Fruit fly (Drosophila melanogaster) whole organism, wandering third instar larva: ENCODE measurements around the gene CG42819.

Source experiments
- Abd-B ChIP-seq: fragments of >200 bp; optimal IDR thresholded peaks from 2 replicates; lab custom pipeline; 2017; ENCODE audit warnings: missing biosample characterization, missing genetic modification characterization
- CG32264 ChIP-seq: fragments of 200-800 bp; sonication (Bioruptor generic); optimal IDR thresholded peaks from 2 replicates; lab custom pipeline; 2016; ENCODE audit warnings: missing biosample characterization, missing genetic modification characterization
- CG9705 ChIP-seq: fragments of 200-800 bp; sonication (Bioruptor generic); optimal IDR thresholded peaks from 2 replicates; lab custom pipeline; 2018; ENCODE audit warnings: missing biosample characterization, mild to moderate bottlenecking, missing genetic modification characterization
- CrebA ChIP-seq: fragments of 200-800 bp; sonication (Bioruptor generic); optimal IDR thresholded peaks from 2 replicates; lab custom pipeline; 2016; ENCODE audit warnings: missing biosample characterization, mild to moderate bottlenecking, missing genetic modification characterization, borderline replicate concordance
- Dfd ChIP-seq: fragments of >200 bp; optimal IDR thresholded peaks from 2 replicates; lab custom pipeline; 2017; ENCODE audit warnings: missing biosample characterization, missing genetic modification characterization
- Dif ChIP-seq: fragments of 200-275, 200-300 bp; sonication (Bioruptor generic); optimal IDR thresholded peaks from 2 replicates; lab custom pipeline; 2018; ENCODE audit warnings: missing biosample characterization, missing genetic modification characterization; ENCODE audit not compliant: partially characterized antibody
- GATAd ChIP-seq: sonication (Bioruptor generic); optimal IDR thresholded peaks from 2 replicates; lab custom pipeline; 2016; ENCODE audit warnings: missing biosample characterization, missing genetic modification characterization
- HLH106 ChIP-seq: fragments of 200-800 bp; optimal IDR thresholded peaks from 3 replicates; lab custom pipeline; 2019; ENCODE audit warnings: missing biosample characterization, mild to moderate bottlenecking, missing genetic modification characterization, moderate library complexity
- Hnf4 ChIP-seq: fragments of 200-800 bp; sonication (Bioruptor generic); optimal IDR thresholded peaks from 2 replicates; lab custom pipeline; 2016; ENCODE audit warnings: missing biosample characterization, mild to moderate bottlenecking, missing genetic modification characterization
- Hr78 ChIP-seq: fragments of >200 bp; optimal IDR thresholded peaks from 2 replicates; lab custom pipeline; 2017; ENCODE audit warnings: missing biosample characterization, missing genetic modification characterization
- Hr83 ChIP-seq: fragments of 200-300 bp; sonication (Bioruptor generic); optimal IDR thresholded peaks from 2 replicates; lab custom pipeline; 2016; ENCODE audit warnings: missing biosample characterization, mild to moderate bottlenecking, missing genetic modification characterization, moderate library complexity; ENCODE audit not compliant: poor library complexity, severe bottlenecking
- Mio ChIP-seq: sonication (Bioruptor generic); optimal IDR thresholded peaks from 2 replicates; lab custom pipeline; 2016; ENCODE audit warnings: missing biosample characterization, missing genetic modification characterization
- Myc ChIP-seq: fragments of >200 bp; optimal IDR thresholded peaks from 2 replicates; lab custom pipeline; 2017
- N ChIP-seq: fragments of >200 bp; optimal IDR thresholded peaks from 2 replicates; lab custom pipeline; 2018; ENCODE audit warnings: missing biosample characterization, missing external identifiers, missing genetic modification characterization
- OdsH ChIP-seq: fragments of 200-800 bp; sonication (Bioruptor generic); optimal IDR thresholded peaks from 2 replicates; lab custom pipeline; 2016; ENCODE audit warnings: missing biosample characterization, mild to moderate bottlenecking, missing genetic modification characterization
- Rel ChIP-seq, 2 experiments: fragments of 200-800 bp; sonication (Bioruptor generic) in 1 of 2; optimal IDR thresholded peaks; 2 replicates in 1 of 2; 3 replicates in 1 of 2; lab custom pipeline; 2016 to 2019; ENCODE audit warnings: mild to moderate bottlenecking in 2 of 2, missing biosample characterization in 2 of 2, missing genetic modification characterization in 2 of 2, moderate library complexity in 1 of 2
- Sp1 ChIP-seq: fragments of 200-800 bp; sonication (Bioruptor generic); optimal IDR thresholded peaks from 3 replicates; lab custom pipeline; 2019; ENCODE audit warnings: missing biosample characterization, mild to moderate bottlenecking, missing genetic modification characterization, moderate library complexity
- Vsx2 ChIP-seq: fragments of 200-300, 225-300 bp; sonication (Bioruptor generic); optimal IDR thresholded peaks from 2 replicates; lab custom pipeline; 2018; ENCODE audit warnings: missing biosample characterization, missing genetic modification characterization; ENCODE audit not compliant: partially characterized antibody
- br ChIP-seq: fragments of 200-800 bp; sonication (Bioruptor generic); optimal IDR thresholded peaks from 2 replicates; lab custom pipeline; 2016; ENCODE audit warnings: missing biosample characterization, missing genetic modification characterization
- dl ChIP-seq, 2 experiments: fragments of 175-275, 200-275 bp in 1 of 2; fragments of 200-275 bp in 1 of 2; sonication (Bioruptor generic); optimal IDR thresholded peaks; lab custom pipeline; 2018; ENCODE audit warnings: mild to moderate bottlenecking in 2 of 2, missing biosample characterization in 2 of 2, missing genetic modification characterization in 2 of 2, moderate library complexity in 2 of 2; ENCODE audit not compliant: partially characterized antibody in 2 of 2, insufficient read depth in 1 of 2
- dsf ChIP-seq: sonication (Bioruptor generic); optimal IDR thresholded peaks from 2 replicates; lab custom pipeline; 2016; ENCODE audit warnings: missing biosample characterization, missing genetic modification characterization, borderline replicate concordance
- ey ChIP-seq: fragments of 200-800 bp; sonication (Bioruptor generic); optimal IDR thresholded peaks from 2 replicates; lab custom pipeline; 2016; ENCODE audit warnings: missing biosample characterization, missing genetic modification characterization
- foxo ChIP-seq, 2 experiments: fragments of 200-800 bp; sonication (Bioruptor generic); optimal IDR thresholded peaks; 2 replicates in 1 of 2; 3 replicates in 1 of 2; lab custom pipeline; 2016 to 2017; ENCODE audit warnings: missing biosample characterization in 2 of 2, missing genetic modification characterization in 2 of 2
- fru ChIP-seq: fragments of 200-800 bp; sonication (Bioruptor generic); optimal IDR thresholded peaks from 3 replicates; lab custom pipeline; 2016; ENCODE audit warnings: missing biosample characterization, mild to moderate bottlenecking, missing genetic modification characterization
- h ChIP-seq: fragments of 200-800 bp; sonication (Bioruptor generic); optimal IDR thresholded peaks from 3 replicates; lab custom pipeline; 2016; ENCODE audit warnings: missing biosample characterization, mild to moderate bottlenecking, missing genetic modification characterization
- jim ChIP-seq: fragments of 175-275, 200-325 bp; sonication (Bioruptor generic); optimal IDR thresholded peaks from 2 replicates; lab custom pipeline; 2016; ENCODE audit warnings: missing biosample characterization, mild to moderate bottlenecking, missing genetic modification characterization
- lola ChIP-seq: fragments of >200 bp; optimal IDR thresholded peaks from 2 replicates; lab custom pipeline; 2017; ENCODE audit warnings: missing biosample characterization, missing genetic modification characterization
- pan ChIP-seq: fragments of >200 bp; optimal IDR thresholded peaks from 2 replicates; lab custom pipeline; 2017
- psq ChIP-seq: fragments of 200-800 bp; sonication (Bioruptor generic); optimal IDR thresholded peaks from 3 replicates; lab custom pipeline; 2017; ENCODE audit warnings: missing biosample characterization, mild to moderate bottlenecking, missing genetic modification characterization, moderate library complexity
- rgr ChIP-seq: fragments of 200-800 bp; sonication (Bioruptor generic); optimal IDR thresholded peaks from 3 replicates; lab custom pipeline; 2016; ENCODE audit warnings: missing biosample characterization, mild to moderate bottlenecking, missing genetic modification characterization
- sage ChIP-seq: fragments of 200-800 bp; sonication (Bioruptor generic); optimal IDR thresholded peaks from 2 replicates; lab custom pipeline; 2016; ENCODE audit warnings: missing biosample characterization, mild to moderate bottlenecking, missing genetic modification characterization
- tai ChIP-seq: sonication (Bioruptor generic); optimal IDR thresholded peaks from 2 replicates; lab custom pipeline; 2016; ENCODE audit warnings: missing biosample characterization, missing genetic modification characterization
- usp ChIP-seq: fragments of >200 bp; optimal IDR thresholded peaks from 2 replicates; lab custom pipeline; 2017; ENCODE audit warnings: missing biosample characterization, missing genetic modification characterization
- woc ChIP-seq: sonication (Bioruptor generic); optimal IDR thresholded peaks from 2 replicates; lab custom pipeline; 2016; ENCODE audit warnings: missing biosample characterization, mild to moderate bottlenecking, missing genetic modification characterization

The CG42819 gene

dm6 chr2L:8389231-8389630 is at the start of gene CG42819:
Gene CG42819 (minus strand): TSS chr2L:8389331.
- TF ChIP-seq OdsH (GFP tag; lab: Kevin White, UChicago) (no peak), Mio (GFP tag; lab: Kevin White, UChicago) (no peak), usp (GFP tag; lab: Kevin White, UChicago) (no peak), Abd-B (no peak), Rel (GFP tag; optimal IDR thresholded peaks at IDR 0.05; lab: Kevin White, UChicago) (no peak), Rel (tag; optimal IDR thresholded peaks at IDR 0.05; lab: Kevin White, UChicago) (no peak), dsf (GFP tag; lab: Kevin White, UChicago) (no peak), pan (lab: Kevin White, UChicago) (no peak), GATAd (no peak), ey (no peak), Sp1 (GFP tag; lab: Kevin White, UChicago) (no peak), sage (no peak), rgr (GFP tag; lab: Kevin White, UChicago) (no peak)

dm6 chr2L:8438052-8438451 is 48.9 kb upstream of the CG42819 start, which contains the start of gene mus201:
Gene mus201 (plus strand): TSS chr2L:8438169.
- TF ChIP-seq CG9705 (GFP tag; lab: Kevin White, UChicago) = peak; percentile 0
- no peak for TF ChIP-seq Dif
- TF ChIP-seq, all 38 proteins: peak for 1

- TF ChIP-seq Dif (no peak), tai (GFP tag; lab: Kevin White, UChicago) (no peak), Sp1 (GFP tag; lab: Kevin White, UChicago) (no peak), psq (GFP tag; lab: Kevin White, UChicago) (peak; percentile 41), woc (GFP tag; lab: Kevin White, UChicago) (no peak), foxo (GFP tag; optimal IDR thresholded peaks at IDR 0.05; lab: Kevin White, UChicago) (no peak), Abd-B (no peak), jim (GFP tag; lab: Kevin White, UChicago) (no peak), dl (GFP tag; optimal IDR thresholded peaks at IDR 0.05; lab: Kevin White, UChicago; ENCODE audit: insufficient read depth in 1 of 2, partially characterized antibody in 2 of 2) (no peak), br (no peak), usp (GFP tag; lab: Kevin White, UChicago) (no peak), h (GFP tag; lab: Kevin White, UChicago) (no peak), Mio (GFP tag; lab: Kevin White, UChicago) (no peak), lola (GFP tag; lab: Kevin White, UChicago) (no peak), ey (no peak), CrebA (no peak), sage (no peak), Hnf4 (no peak), Myc (peak; percentile 0), dsf (GFP tag; lab: Kevin White, UChicago) (no peak), Dfd (GFP tag; lab: Kevin White, UChicago) (no peak), OdsH (GFP tag; lab: Kevin White, UChicago) (peak; percentile 4), Vsx2 (no peak), Rel (GFP tag; optimal IDR thresholded peaks at IDR 0.05; lab: Kevin White, UChicago) (no peak), Rel (tag; optimal IDR thresholded peaks at IDR 0.05; lab: Kevin White, UChicago) (no peak), Hr83 (peak; percentile 87), CG9705 (GFP tag; lab: Kevin White, UChicago) (no peak), CG32264 (GFP tag; lab: Kevin White, UChicago) (no peak), N (GFP tag; lab: Kevin White, UChicago) (no peak), fru (GFP tag; lab: Kevin White, UChicago) (no peak), HLH106 (tag; lab: Kevin White, UChicago) (no peak), Hr78 (GFP tag; lab: Kevin White, UChicago) (no peak)
These were observed 48.0 kb upstream of the CG42819 start, which contains the start of the genes D12 and Chrac-14 for dm6 chr2L:8437176-8437575. Gene D12 (minus strand): TSS chr2L:8437365. Gene Chrac-14 (plus strand): TSS chr2L:8437405.

dm6 chr2L:8433512-8433911 is 44.4 kb upstream of the CG42819 start, which contains the start of gene grk:
Gene grk (minus strand): TSS chr2L:8433598.
- peak; percentile 22 for TF ChIP-seq Dif
- TF ChIP-seq CrebA = no peak
- TF ChIP-seq, all 38 proteins: peak for 1
